Worm (Caenorhabditis elegans) whole organism, L1 larva: ENCODE data around the gene B0416.2.

Experiments used
- C04F5.9 ChIP-seq: sonication (generic microtip); optimal IDR thresholded peaks from 2 replicates; lab custom pipeline; 2016; ENCODE audit warnings: missing genetic modification characterization, missing compliant biosample characterization
- egl-13 ChIP-seq: sonication (generic microtip); optimal IDR thresholded peaks from 2 replicates; lab custom pipeline; 2016; ENCODE audit warnings: missing genotype, missing genetic modification reagents, missing genetic modification characterization, missing compliant biosample characterization
- pax-3 ChIP-seq: fragments of 200-800 bp; sonication (Bioruptor generic); optimal IDR thresholded peaks from 2 replicates; lab custom pipeline; 2018; ENCODE audit warnings: mild to moderate bottlenecking, missing genetic modification characterization, moderate library complexity, missing compliant biosample characterization
- sup-37 ChIP-seq: fragments of 200-800 bp; sonication (Bioruptor generic); optimal IDR thresholded peaks from 2 replicates; lab custom pipeline; 2018; ENCODE audit warnings: mild to moderate bottlenecking, missing genetic modification characterization, missing compliant biosample characterization
- unc-62 ChIP-seq: fragments of 150-350 bp; optimal IDR thresholded peaks from 2 replicates; lab custom pipeline; 2014; ENCODE audit warnings: missing biosample characterization, missing genetic modification reagents, missing genetic modification characterization

DNA sequence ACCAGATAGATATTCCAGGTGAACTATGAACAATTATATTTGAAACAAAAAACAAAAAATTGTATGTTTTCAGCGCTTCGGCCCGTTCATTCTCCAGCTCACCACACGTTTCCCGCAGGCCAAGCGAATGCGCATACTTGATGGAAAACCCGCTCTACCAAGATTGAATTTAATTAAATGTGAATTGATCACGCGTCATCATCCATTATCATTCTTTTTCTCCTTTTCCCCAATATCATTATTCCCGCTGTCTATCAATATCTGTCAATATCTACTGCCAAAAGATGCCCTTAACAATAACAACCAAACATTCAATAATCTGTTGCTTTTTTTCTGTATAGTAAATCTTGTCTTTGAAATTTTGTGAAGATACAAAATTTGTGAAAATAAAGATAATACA lies 37.3 kb downstream of the B0416.2 start:
- TF ChIP-seq egl-13 (tag; lab: Kevin White, UChicago): no peak
- TF ChIP-seq unc-62 (GFP tag; lab: Kevin White, UChicago): no peak
- TF ChIP-seq pax-3 (tag; lab: Kevin White, UChicago): no peak
- TF ChIP-seq C04F5.9 (tag; lab: Kevin White, UChicago): no peak
- TF ChIP-seq sup-37 (GFP tag; lab: Kevin White, UChicago): no peak
